Worm (Caenorhabditis elegans) whole organism, midembryonic: ENCODE data around the gene pals-37.

Source experiments
- med-1 ChIP-seq: sonication (generic microtip); optimal IDR thresholded peaks from 2 replicates; lab custom pipeline; 2017; ENCODE audit warnings: missing genetic modification characterization, mild to moderate bottlenecking, missing compliant biosample characterization, antibody characterized with exemption, missing genetic modification reagents; ENCODE audit not compliant: insufficient read depth
- ref-1 ChIP-seq: fragments of 200-800 bp; sonication (Bioruptor generic); conservative IDR thresholded peaks from 2 replicates; pipeline ENCODE4 v1.3.6; 2022; ENCODE audit warnings: missing genetic modification reagents, missing genetic modification characterization, missing compliant biosample characterization
- tab-1 ChIP-seq: fragments of 200-800 bp; sonication (Bioruptor generic); IDR thresholded peaks from 2 replicates; pipeline ENCODE4 v1.3.6; 2022; ENCODE audit warnings: missing genetic modification characterization, missing compliant biosample characterization
- ztf-29 ChIP-seq: fragments of 200-800 bp; sonication (Bioruptor generic); IDR thresholded peaks from 2 replicates; pipeline ENCODE4 v1.3.6; 2022; ENCODE audit warnings: missing genetic modification reagents, missing genetic modification characterization, missing compliant biosample characterization

DNA sequence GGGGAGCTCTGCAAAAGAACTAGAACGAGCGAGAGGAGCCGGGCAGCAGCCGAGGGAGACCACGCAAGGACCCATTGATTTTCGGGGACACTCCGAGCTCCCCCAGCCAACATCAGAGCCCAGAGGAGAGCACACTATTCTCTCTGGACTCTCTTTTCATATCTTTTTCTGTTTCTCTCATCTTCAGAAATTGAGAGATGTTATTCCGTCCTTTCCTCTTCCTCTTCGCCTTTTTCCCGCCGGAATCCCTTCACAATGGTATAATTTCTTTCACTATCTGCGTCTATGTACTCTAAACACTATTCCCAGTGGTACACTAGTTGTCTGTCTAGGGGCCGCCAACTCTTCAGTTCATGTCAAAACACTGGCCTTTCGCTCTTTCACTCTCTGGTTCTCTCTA, 24.1 kb upstream of the pals-37 start:
- TF ChIP-seq med-1 (GFP tag; lab: Kevin White, UChicago) (no peak), ztf-29 (no peak), ref-1 (GFP tag; lab: Robert Waterston, UW) (no peak), tab-1 (GFP tag; lab: Robert Waterston, UW) (no peak)
